Fruit fly (Drosophila melanogaster) whole organism, wandering third instar larva: ENCODE data around the gene pix.

Source experiments
- Dfd ChIP-seq: fragments of >200 bp; optimal IDR thresholded peaks from 2 replicates; lab custom pipeline; 2017; ENCODE audit warnings: missing biosample characterization, missing genetic modification characterization
- Dif ChIP-seq: fragments of 200-275, 200-300 bp; sonication (Bioruptor generic); optimal IDR thresholded peaks from 2 replicates; lab custom pipeline; 2018; ENCODE audit warnings: missing biosample characterization, missing genetic modification characterization; ENCODE audit not compliant: partially characterized antibody
- HLH106 ChIP-seq: fragments of 200-800 bp; optimal IDR thresholded peaks from 3 replicates; lab custom pipeline; 2019; ENCODE audit warnings: missing biosample characterization, mild to moderate bottlenecking, missing genetic modification characterization, moderate library complexity
- Myc ChIP-seq: fragments of >200 bp; optimal IDR thresholded peaks from 2 replicates; lab custom pipeline; 2017
- OdsH ChIP-seq: fragments of 200-800 bp; sonication (Bioruptor generic); optimal IDR thresholded peaks from 2 replicates; lab custom pipeline; 2016; ENCODE audit warnings: missing biosample characterization, mild to moderate bottlenecking, missing genetic modification characterization
- Rel ChIP-seq, 2 experiments: fragments of 200-800 bp; sonication (Bioruptor generic) in 1 of 2; optimal IDR thresholded peaks; 2 replicates in 1 of 2; 3 replicates in 1 of 2; lab custom pipeline; 2016 to 2019; ENCODE audit warnings: mild to moderate bottlenecking in 2 of 2, missing biosample characterization in 2 of 2, missing genetic modification characterization in 2 of 2, moderate library complexity in 1 of 2
- fru ChIP-seq: fragments of 200-800 bp; sonication (Bioruptor generic); optimal IDR thresholded peaks from 3 replicates; lab custom pipeline; 2016; ENCODE audit warnings: missing biosample characterization, mild to moderate bottlenecking, missing genetic modification characterization
- pan ChIP-seq: fragments of >200 bp; optimal IDR thresholded peaks from 2 replicates; lab custom pipeline; 2017
- psq ChIP-seq: fragments of 200-800 bp; sonication (Bioruptor generic); optimal IDR thresholded peaks from 3 replicates; lab custom pipeline; 2017; ENCODE audit warnings: missing biosample characterization, mild to moderate bottlenecking, missing genetic modification characterization, moderate library complexity
- tai ChIP-seq: sonication (Bioruptor generic); optimal IDR thresholded peaks from 2 replicates; lab custom pipeline; 2016; ENCODE audit warnings: missing biosample characterization, missing genetic modification characterization

DNA sequence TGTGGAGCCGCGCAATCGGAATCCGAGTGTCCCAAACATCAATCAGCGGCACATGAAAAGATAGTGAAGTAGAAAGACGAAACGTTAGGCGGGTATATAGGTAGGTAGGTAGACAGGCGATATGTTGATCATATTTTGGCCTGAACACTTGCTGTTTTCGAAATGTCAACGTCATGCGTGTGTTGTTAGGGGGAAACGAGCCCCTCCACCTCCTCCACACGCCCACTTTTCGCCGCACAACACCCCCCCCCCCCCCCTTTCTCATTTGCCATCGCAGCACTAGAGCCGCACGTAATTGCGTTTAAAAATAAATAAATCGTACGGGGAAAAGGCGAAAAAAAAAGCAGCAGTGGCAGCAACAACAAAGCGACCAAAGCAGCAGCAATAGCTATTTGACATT is 24.7 kb downstream of the pix start:
- TF ChIP-seq OdsH (GFP tag; lab: Kevin White, UChicago) (no peak), tai (no peak), psq (GFP tag; lab: Kevin White, UChicago) (no peak), pan (lab: Kevin White, UChicago) (no peak), Rel (GFP tag; optimal IDR thresholded peaks at IDR 0.05; lab: Kevin White, UChicago) (no peak), Rel (tag; optimal IDR thresholded peaks at IDR 0.05; lab: Kevin White, UChicago) (no peak), fru (GFP tag; lab: Kevin White, UChicago) (no peak), Dif (GFP tag; lab: Kevin White, UChicago) (no peak), Myc (no peak), HLH106 (tag; lab: Kevin White, UChicago) (no peak), Dfd (GFP tag; lab: Kevin White, UChicago) (peak; percentile 57)
